Fruit fly (Drosophila melanogaster) whole organism, embryonic: ENCODE results near the gene Pdh.

ENCODE experiments used
- ATbp ChIP-seq: fragments of 200-800 bp; sonication (Bioruptor generic); optimal IDR thresholded peaks from 2 replicates; lab custom pipeline; 2017; ENCODE audit warnings: missing biosample characterization, mild to moderate bottlenecking, missing genetic modification characterization, missing genetic modification reagents
- Atf-2 ChIP-seq: fragments of 200-800 bp; sonication (Bioruptor generic); optimal IDR thresholded peaks from 2 replicates; lab custom pipeline; 2016; ENCODE audit warnings: missing biosample characterization, missing genetic modification characterization
- Bteb2 ChIP-seq: fragments of 200-800 bp; sonication (Bioruptor generic); optimal IDR thresholded peaks from 2 replicates; lab custom pipeline; 2016; ENCODE audit warnings: missing biosample characterization, missing genetic modification characterization
- CG10267 ChIP-seq: fragments of 200-800 bp; sonication (Bioruptor generic); optimal IDR thresholded peaks from 2 replicates; lab custom pipeline; 2018; ENCODE audit warnings: missing biosample characterization, mild to moderate bottlenecking, missing genetic modification characterization, moderate library complexity
- CG11504 ChIP-seq: fragments of 200-800 bp; sonication (Bioruptor generic); optimal IDR thresholded peaks from 3 replicates; lab custom pipeline; 2019; ENCODE audit warnings: missing biosample characterization, mild to moderate bottlenecking, missing genetic modification characterization, moderate library complexity
- CG12071 ChIP-seq: fragments of 200-800 bp; sonication (Bioruptor generic); optimal IDR thresholded peaks from 3 replicates; lab custom pipeline; 2018; ENCODE audit warnings: missing biosample characterization, mild to moderate bottlenecking, missing genetic modification characterization
- CG13624 ChIP-seq: fragments of 200-800 bp; sonication (Bioruptor generic); optimal IDR thresholded peaks from 2 replicates; lab custom pipeline; 2016; ENCODE audit warnings: missing biosample characterization, missing genetic modification characterization
- CG16813 ChIP-seq: fragments of 200-800 bp; sonication (Bioruptor generic); IDR thresholded peaks from 3 replicates; pipeline ENCODE4 v1.3.6; 2022; ENCODE audit warnings: missing biosample characterization, missing genetic modification characterization; ENCODE audit not compliant: partially characterized antibody
- CG17186 ChIP-seq: fragments of 200-800 bp; sonication (Bioruptor generic); optimal IDR thresholded peaks from 3 replicates; lab custom pipeline; 2017; ENCODE audit warnings: missing biosample characterization, missing genetic modification reagents, missing genetic modification characterization
- CG2116 ChIP-seq: fragments of 200-800 bp; sonication (Bioruptor generic); optimal IDR thresholded peaks from 3 replicates; lab custom pipeline; 2018; ENCODE audit warnings: missing biosample characterization, mild to moderate bottlenecking, missing genetic modification characterization
- CG2129 ChIP-seq: fragments of 200-800 bp; sonication (Bioruptor generic); IDR thresholded peaks from 2 replicates; pipeline ENCODE4 v1.3.6; 2022; ENCODE audit warnings: missing biosample characterization, missing genetic modification characterization; ENCODE audit not compliant: partially characterized antibody
- CG2712 ChIP-seq: fragments of 200-800 bp; optimal IDR thresholded peaks from 3 replicates; lab custom pipeline; 2019; ENCODE audit warnings: missing biosample characterization, mild to moderate bottlenecking, missing genetic modification characterization, moderate library complexity
- CG3065 ChIP-seq: fragments of 200-800 bp; sonication (Bioruptor generic); optimal IDR thresholded peaks from 2 replicates; lab custom pipeline; 2016; ENCODE audit warnings: missing biosample characterization, missing genetic modification characterization
- CG31441 ChIP-seq: fragments of 200-800 bp; sonication (Bioruptor generic); IDR thresholded peaks from 2 replicates; pipeline ENCODE4 v1.3.6; 2022; ENCODE audit warnings: missing biosample characterization, missing genetic modification characterization
- CG32532 ChIP-seq: fragments of 200-800 bp; sonication (Bioruptor generic); IDR thresholded peaks from 2 replicates; pipeline ENCODE4 v1.3.6; 2022; ENCODE audit warnings: missing biosample characterization, missing genetic modification characterization
- CG3281 ChIP-seq: fragments of 200-800 bp; sonication (Bioruptor generic); optimal IDR thresholded peaks from 3 replicates; lab custom pipeline; 2017; ENCODE audit warnings: missing biosample characterization, mild to moderate bottlenecking, missing genetic modification characterization
- CG3847 ChIP-seq: fragments of 200-800 bp; sonication (Bioruptor generic); IDR thresholded peaks from 2 replicates; pipeline ENCODE4 v1.3.6; 2022; ENCODE audit warnings: missing biosample characterization, missing genetic modification characterization
- CG3995 ChIP-seq: fragments of 200-800 bp; sonication (Bioruptor generic); optimal IDR thresholded peaks from 3 replicates; lab custom pipeline; 2016; ENCODE audit warnings: missing biosample characterization, missing genetic modification characterization
- CG5245 ChIP-seq: fragments of 200-800 bp; sonication (Bioruptor generic); optimal IDR thresholded peaks from 3 replicates; lab custom pipeline; 2016; ENCODE audit warnings: missing biosample characterization, missing genetic modification characterization
- CG6254 ChIP-seq: fragments of 200-800 bp; sonication (Bioruptor generic); optimal IDR thresholded peaks from 3 replicates; lab custom pipeline; 2017; ENCODE audit warnings: mild to moderate bottlenecking, missing biosample characterization, missing genetic modification reagents, missing genetic modification characterization
- E2f2 ChIP-seq: fragments of 200-800 bp; sonication (Bioruptor generic); IDR thresholded peaks from 2 replicates; pipeline ENCODE4 v1.3.6; 2022; ENCODE audit warnings: missing biosample characterization, missing genetic modification characterization
- Fer2 ChIP-seq: fragments of 200-800 bp; sonication (Bioruptor generic); optimal IDR thresholded peaks from 2 replicates; lab custom pipeline; 2018; ENCODE audit warnings: missing biosample characterization, mild to moderate bottlenecking, missing genetic modification characterization, moderate library complexity
- HLH54F ChIP-seq: fragments of 200-800 bp; sonication (Bioruptor generic); optimal IDR thresholded peaks from 3 replicates; lab custom pipeline; 2016; ENCODE audit warnings: missing biosample characterization, missing genetic modification characterization
- Hand ChIP-seq: fragments of 200-800 bp; sonication (Bioruptor generic); optimal IDR thresholded peaks from 2 replicates; lab custom pipeline; 2017; ENCODE audit warnings: mild to moderate bottlenecking, missing biosample characterization, missing genetic modification reagents, missing genetic modification characterization
- Hey ChIP-seq: fragments of 200-800 bp; sonication (Bioruptor generic); optimal IDR thresholded peaks from 3 replicates; lab custom pipeline; 2018; ENCODE audit warnings: missing biosample characterization, mild to moderate bottlenecking, missing genetic modification characterization
- Hr51 ChIP-seq, 2 experiments: fragments of 200-800 bp; sonication (Bioruptor generic); optimal IDR thresholded peaks; 2 replicates in 1 of 2; 3 replicates in 1 of 2; lab custom pipeline; 2016 to 2018; ENCODE audit warnings: missing biosample characterization in 2 of 2, missing genetic modification characterization in 2 of 2, mild to moderate bottlenecking in 1 of 2, moderate library complexity in 1 of 2
- Mad ChIP-seq: fragments of 200-800 bp; sonication (Bioruptor generic); optimal IDR thresholded peaks from 2 replicates; lab custom pipeline; 2016; ENCODE audit warnings: missing biosample characterization, missing genetic modification characterization
- Optix ChIP-seq: fragments of 200-800 bp; sonication (Bioruptor generic); IDR thresholded peaks from 3 replicates; pipeline ENCODE4 v1.3.6; 2022; ENCODE audit warnings: missing biosample characterization, missing genetic modification characterization
- Side ChIP-seq: fragments of 200-800 bp; sonication (Bioruptor generic); optimal IDR thresholded peaks from 2 replicates; lab custom pipeline; 2016; ENCODE audit warnings: missing biosample characterization, missing genetic modification characterization
- Sry-β ChIP-seq: fragments of 200-800 bp; sonication (Bioruptor generic); optimal IDR thresholded peaks from 2 replicates; lab custom pipeline; 2018; ENCODE audit warnings: missing biosample characterization, mild to moderate bottlenecking, missing genetic modification characterization, moderate library complexity
- TFAM ChIP-seq: fragments of 200-800 bp; sonication (Bioruptor generic); optimal IDR thresholded peaks from 2 replicates; lab custom pipeline; 2017; ENCODE audit warnings: missing biosample characterization, missing genetic modification characterization, inconsistent platforms
- Taf1 ChIP-seq: fragments of 200-800 bp; sonication (Bioruptor generic); IDR thresholded peaks from 2 replicates; pipeline ENCODE4 v1.3.6; 2022; ENCODE audit warnings: missing biosample characterization, missing genetic modification characterization
- bowl ChIP-seq: fragments of 200-800 bp; sonication (Bioruptor generic); IDR thresholded peaks from 2 replicates; pipeline ENCODE4 v1.3.6; 2022; ENCODE audit warnings: missing biosample characterization, missing genetic modification characterization
- cas ChIP-seq: fragments of 200-800 bp; sonication (Bioruptor generic); IDR thresholded peaks from 2 replicates; pipeline ENCODE4 v1.3.6; 2022; ENCODE audit warnings: missing biosample characterization, missing genetic modification characterization
- cg ChIP-seq: fragments of 200-800 bp; sonication (Bioruptor generic); optimal IDR thresholded peaks from 3 replicates; lab custom pipeline; 2019; ENCODE audit warnings: missing biosample characterization, mild to moderate bottlenecking, missing genetic modification characterization, moderate library complexity
- crol ChIP-seq: fragments of 200-800 bp; sonication (Bioruptor generic); IDR thresholded peaks from 2 replicates; pipeline ENCODE4 v1.3.6; 2022; ENCODE audit warnings: missing biosample characterization, missing genetic modification characterization
- disco-r ChIP-seq: fragments of 200-800 bp; sonication (Bioruptor generic); optimal IDR thresholded peaks from 2 replicates; lab custom pipeline; 2016; ENCODE audit warnings: missing biosample characterization, missing genetic modification characterization
- ewg ChIP-seq: fragments of 200-800 bp; sonication (Bioruptor generic); optimal IDR thresholded peaks from 3 replicates; lab custom pipeline; 2017; ENCODE audit warnings: mild to moderate bottlenecking, missing biosample characterization, missing genetic modification reagents, missing genetic modification characterization
- exex ChIP-seq: fragments of 200-800 bp; sonication (Bioruptor generic); optimal IDR thresholded peaks from 4 replicates; lab custom pipeline; 2018; ENCODE audit warnings: missing biosample characterization, mild to moderate bottlenecking, missing genetic modification characterization, moderate library complexity
- lmd ChIP-seq: fragments of 200-800 bp; sonication (Bioruptor generic); IDR thresholded peaks from 2 replicates; pipeline ENCODE4 v1.3.6; 2022; ENCODE audit warnings: missing biosample characterization, missing genetic modification characterization
- maf-S ChIP-seq: fragments of 200-800 bp; sonication (Bioruptor generic); optimal IDR thresholded peaks from 2 replicates; lab custom pipeline; 2016; ENCODE audit warnings: missing biosample characterization, missing genetic modification characterization
- row ChIP-seq: fragments of 200-800 bp; sonication (Bioruptor generic); IDR thresholded peaks from 3 replicates; pipeline ENCODE4 v1.3.6; 2022; ENCODE audit warnings: missing biosample characterization, missing genetic modification characterization
- sd ChIP-seq: fragments of 200-800 bp; sonication (Bioruptor generic); optimal IDR thresholded peaks from 3 replicates; lab custom pipeline; 2018; ENCODE audit warnings: missing biosample characterization, mild to moderate bottlenecking, missing genetic modification characterization, moderate library complexity
- seq ChIP-seq: fragments of 200-800 bp; sonication (Bioruptor generic); IDR thresholded peaks from 2 replicates; pipeline ENCODE4 v1.3.6; 2022; ENCODE audit warnings: missing biosample characterization, missing genetic modification characterization
- slp2 ChIP-seq: fragments of 200-800 bp; sonication (Bioruptor generic); optimal IDR thresholded peaks from 2 replicates; lab custom pipeline; 2016; ENCODE audit warnings: missing biosample characterization, missing genetic modification characterization
- trh ChIP-seq: fragments of 200-800 bp; sonication (Bioruptor generic); optimal IDR thresholded peaks from 2 replicates; lab custom pipeline; 2016; ENCODE audit warnings: missing biosample characterization, missing genetic modification characterization
- tup ChIP-seq: fragments of 200-800 bp; sonication (Bioruptor generic); optimal IDR thresholded peaks from 2 replicates; lab custom pipeline; 2016; ENCODE audit warnings: missing biosample characterization, mild to moderate bottlenecking, missing genetic modification characterization, moderate library complexity
- vnd ChIP-seq: fragments of 200-800 bp; sonication (Bioruptor generic); IDR thresholded peaks from 3 replicates; pipeline ENCODE4 v1.3.6; 2022; ENCODE audit warnings: missing biosample characterization, missing genetic modification characterization; ENCODE audit not compliant: partially characterized antibody
- wek ChIP-seq: fragments of 200-800 bp; sonication (Bioruptor generic); optimal IDR thresholded peaks from 3 replicates; lab custom pipeline; 2018; ENCODE audit warnings: missing biosample characterization, mild to moderate bottlenecking, missing genetic modification characterization, moderate library complexity
- z ChIP-seq: fragments of 200-800 bp; sonication (Bioruptor generic); IDR thresholded peaks from 3 replicates; pipeline ENCODE4 v1.3.6; 2022; ENCODE audit warnings: missing biosample characterization, missing genetic modification characterization
- zen ChIP-seq: fragments of 200-800 bp; sonication (Bioruptor generic); optimal IDR thresholded peaks from 3 replicates; lab custom pipeline; 2018; ENCODE audit warnings: missing biosample characterization, mild to moderate bottlenecking, missing genetic modification characterization, moderate library complexity

Gene Pdh

DNA sequence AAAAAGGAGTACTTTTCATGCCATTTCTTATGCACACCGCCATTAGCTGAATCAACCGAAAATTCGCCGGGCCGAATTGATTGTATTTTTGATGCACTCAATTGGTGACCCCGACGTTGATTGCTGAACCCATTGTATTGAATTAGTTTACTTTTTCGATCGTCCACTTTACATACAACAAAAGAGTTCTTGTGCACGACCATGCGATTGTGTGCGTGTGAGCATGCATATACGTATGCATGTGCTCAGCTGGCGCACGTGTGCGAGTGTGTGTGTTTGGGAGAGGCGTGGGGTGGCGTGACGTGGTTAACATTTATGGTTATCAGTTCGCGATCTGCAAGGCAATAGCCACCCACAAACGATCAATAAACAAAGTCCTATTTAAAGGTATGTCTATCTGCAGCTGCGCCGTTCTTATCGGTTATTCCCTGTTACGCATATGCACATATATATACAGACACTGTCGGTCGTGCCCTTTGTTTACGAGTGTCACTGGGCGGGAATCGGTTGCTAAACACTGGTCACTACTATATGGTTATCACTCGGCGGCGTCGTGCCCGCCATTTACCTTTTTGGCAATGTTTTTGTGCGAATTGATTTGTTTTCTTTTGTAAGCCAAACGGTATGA lies 31.3 kb upstream of the Pdh start (continued):
- no peak for TF ChIP-seq seq (GFP tag; lab: Robert Waterston, UW)
- no peak for TF ChIP-seq z (GFP tag; lab: Robert Waterston, UW)
- 0 out of 2 replicates have a peak, but pooled peaks have one; percentile 10 for TF ChIP-seq CG32532 (GFP tag; lab: Robert Waterston, UW)
- TF ChIP-seq CG11504 (tag; lab: Kevin White, UChicago) = no peak
- no peak for TF ChIP-seq maf-S (GFP tag; lab: Kevin White, UChicago)
- no peak for TF ChIP-seq vnd (GFP tag; lab: Robert Waterston, UW)
- TF ChIP-seq exex = peak; percentile 5
- no peak for TF ChIP-seq row (GFP tag; lab: Robert Waterston, UW)
- no peak for TF ChIP-seq tup (GFP tag; lab: Kevin White, UChicago)
- no peak for TF ChIP-seq CG5245
- no peak for TF ChIP-seq bowl (GFP tag; lab: Robert Waterston, UW)
- no peak for TF ChIP-seq Optix
- no peak for TF ChIP-seq CG12071 (GFP tag; lab: Kevin White, UChicago)
- no peak for TF ChIP-seq CG2712 (tag; lab: Kevin White, UChicago)
- no peak for TF ChIP-seq CG16813 (GFP tag; lab: Robert Waterston, UW)
- no peak for TF ChIP-seq zen (tag; lab: Kevin White, UChicago)
- no peak for TF ChIP-seq Taf1
- TF ChIP-seq Hey (tag; lab: Kevin White, UChicago) = no peak
- TF ChIP-seq CG3995 = no peak
- no peak for TF ChIP-seq slp2 (GFP tag; lab: Kevin White, UChicago)
- no peak for TF ChIP-seq Sry-β (GFP tag; lab: Kevin White, UChicago)
- TF ChIP-seq CG13624 (GFP tag; lab: Kevin White, UChicago) = no peak
- TF ChIP-seq lmd (GFP tag; lab: Robert Waterston, UW) = no peak
- TF ChIP-seq E2f2 = no peak
- TF ChIP-seq HLH54F (GFP tag; lab: Kevin White, UChicago) = no peak
- no peak for TF ChIP-seq CG17186
- TF ChIP-seq wek (GFP tag; lab: Kevin White, UChicago) = no peak
- no peak for TF ChIP-seq CG2129 (GFP tag; lab: Robert Waterston, UW)
- no peak for TF ChIP-seq Fer2
- no peak for TF ChIP-seq CG31441
- no peak for TF ChIP-seq CG10267 (tag; lab: Kevin White, UChicago)
- TF ChIP-seq sd (tag; lab: Kevin White, UChicago) = no peak
- no peak for TF ChIP-seq CG3281 (GFP tag; lab: Kevin White, UChicago)
- TF ChIP-seq Side (GFP tag; lab: Kevin White, UChicago) = no peak
- TF ChIP-seq Atf-2 (GFP tag; lab: Kevin White, UChicago) = no peak
- TF ChIP-seq Hr51 (GFP tag; optimal IDR thresholded peaks at IDR 0.05; lab: Kevin White, UChicago) = no peak
- peak; percentile 97 for TF ChIP-seq cg (GFP tag; lab: Kevin White, UChicago)
- TF ChIP-seq Hand (GFP tag; lab: Kevin White, UChicago) = no peak
- TF ChIP-seq trh (GFP tag; lab: Kevin White, UChicago) = no peak
- no peak for TF ChIP-seq CG3847 (GFP tag; lab: Robert Waterston, UW)
- TF ChIP-seq CG3065 (GFP tag; lab: Kevin White, UChicago) = no peak
- TF ChIP-seq Mad = no peak
- no peak for TF ChIP-seq crol (GFP tag; lab: Robert Waterston, UW)
- no peak for TF ChIP-seq CG2116 (GFP tag; lab: Kevin White, UChicago)
- no peak for TF ChIP-seq ewg (GFP tag; lab: Kevin White, UChicago)
- no peak for TF ChIP-seq Bteb2 (GFP tag; lab: Kevin White, UChicago)
- TF ChIP-seq CG6254 (GFP tag; lab: Kevin White, UChicago) = peak; percentile 5
- TF ChIP-seq disco-r (GFP tag; lab: Kevin White, UChicago) = no peak
- TF ChIP-seq TFAM (GFP tag; lab: Kevin White, UChicago) = no peak
- TF ChIP-seq ATbp = no peak
- TF ChIP-seq cas (GFP tag; lab: Robert Waterston, UW) = no peak
